Fruit fly (Drosophila melanogaster): ENCODE results near the gene Amt.

The Amt gene

dm6 chr3R:15282326-15282725 lies 33.4 kb upstream of the Amt start:
- no peak for TF ChIP-seq CG8478 (optimal IDR thresholded peaks at IDR 0.05)

dm6 chr3R:15281335-15281963 lies 32.5 kb upstream of the Amt start:
- TF ChIP-seq CG8478 (optimal IDR thresholded peaks at IDR 0.05) = no peak
- no peak for TF ChIP-seq CTCF (optimal IDR thresholded peaks at IDR 0.05)

dm6 chr3R:15280619-15281334 lies 31.8 kb upstream of the Amt start:
- TF ChIP-seq CG8478 (optimal IDR thresholded peaks at IDR 0.05) (no peak), CTCF (optimal IDR thresholded peaks at IDR 0.05) (no peak)

- no peak for TF ChIP-seq CG8478 (optimal IDR thresholded peaks at IDR 0.05)
- no peak for TF ChIP-seq CTCF (optimal IDR thresholded peaks at IDR 0.05)
Measured at dm6 chr3R:15277926-15278869, 29.3 kb upstream of the Amt start, which contains the start of the genes MRG15 and Tm1. TSS of gene MRG15 (minus strand) at chr3R:15278109. TSS of gene Tm1 (plus strand) at chr3R:15278220.

dm6 chr3R:15275158-15275623 lies 26.3 kb upstream of the Amt start, which contains the start of the genes Cp190 and CG4338:
TSS of gene Cp190 (minus strand) at chr3R:15275241.
TSS of gene CG4338 (plus strand) at chr3R:15275522.
- no peak for TF ChIP-seq CG8478 (optimal IDR thresholded peaks at IDR 0.05)

- TF ChIP-seq CG8478 (optimal IDR thresholded peaks at IDR 0.05) (no peak), CTCF (optimal IDR thresholded peaks at IDR 0.05) (no peak)
Measured at dm6 chr3R:15268856-15269255, 19.9 kb upstream of the Amt start.

- TF ChIP-seq CTCF (optimal IDR thresholded peaks at IDR 0.05) = no peak
- TF ChIP-seq CG8478 (optimal IDR thresholded peaks at IDR 0.05) = no peak
Measured at dm6 chr3R:15268426-15268825, 19.5 kb upstream of the Amt start, which contains the start of the genes CG14864 and Zip88E. TSS of gene CG14864 (minus strand) at chr3R:15268538. TSS of gene Zip88E (plus strand) at chr3R:15268662.

- TF ChIP-seq CTCF (optimal IDR thresholded peaks at IDR 0.05) (peak in 1 of 2 experiments; percentile 45), CG8478 (optimal IDR thresholded peaks at IDR 0.05) (no peak)
Measured at dm6 chr3R:15265406-15266040, 16.6 kb upstream of the Amt start, which contains the start of gene ATPsynO. TSS of gene ATPsynO (plus strand) at chr3R:15265591.

- no peak for TF ChIP-seq CG8478 (optimal IDR thresholded peaks at IDR 0.05)
- no peak for TF ChIP-seq CTCF (optimal IDR thresholded peaks at IDR 0.05)
Measured at dm6 chr3R:15263946-15264345, 15.0 kb upstream of the Amt start.

dm6 chr3R:15262710-15263672 lies 14.1 kb upstream of the Amt start, which contains the start of the genes eIF2gamma and Set:
TSS of gene eIF2gamma (minus strand) at chr3R:15263458.
TSS of gene Set (plus strand) at chr3R:15263552.
- TF ChIP-seq CG8478 (optimal IDR thresholded peaks at IDR 0.05) (no peak), CTCF (optimal IDR thresholded peaks at IDR 0.05) (no peak)

dm6 chr3R:15250454-15250853 lies 1.5 kb upstream of the Amt start:
- TF ChIP-seq CG8478 (optimal IDR thresholded peaks at IDR 0.05) = no peak
- no peak for TF ChIP-seq CTCF (optimal IDR thresholded peaks at IDR 0.05)

dm6 chr3R:15249735-15250134 lies 798 bp upstream of the Amt start, which contains the start of gene CG42404:
TSS of gene CG42404 (plus strand) at chr3R:15250094.
- TF ChIP-seq CG8478 (optimal IDR thresholded peaks at IDR 0.05) (no peak), CTCF (optimal IDR thresholded peaks at IDR 0.05) (peak in 1 of 2 experiments; percentile 11)

- TF ChIP-seq CTCF (optimal IDR thresholded peaks at IDR 0.05) (no peak), CG8478 (optimal IDR thresholded peaks at IDR 0.05) (no peak)
Measured at dm6 chr3R:15246601-15247000, 2.3 kb downstream of the Amt start.
